Worm (Caenorhabditis elegans) whole organism, L3 larva: ENCODE results near the gene nhr-197.
A peak's percentile ranks its signal among the peaks of the same experiment; 100 is the strongest.
"Not testable (repeated sequence)": the region's sequence is repeated elsewhere in the genome, so short reads cannot be mapped to it uniquely, and the experiment has no call there.

Experiments
- R02D3.7 ChIP-seq: fragments of 150-350 bp; optimal IDR thresholded peaks from 2 replicates; lab custom pipeline; 2014; ENCODE audit warnings: missing biosample characterization, missing genetic modification characterization
- ZK546.5 ChIP-seq: sonication (generic microtip); optimal IDR thresholded peaks from 2 replicates; lab custom pipeline; 2017; ENCODE audit warnings: missing biosample characterization, missing genetic modification characterization
- ama-1 ChIP-seq: fragments of 150-350 bp; optimal IDR thresholded peaks from 2 replicates; lab custom pipeline; 2018
- ceh-16 ChIP-seq: sonication (generic microtip); optimal IDR thresholded peaks from 2 replicates; lab custom pipeline; 2017; ENCODE audit warnings: missing biosample characterization, missing genetic modification characterization
- egl-27 ChIP-seq: sonication (generic microtip); optimal IDR thresholded peaks from 4 replicates; lab custom pipeline; 2017; ENCODE audit warnings: missing biosample characterization, missing genetic modification reagents, missing genetic modification characterization
- egl-5 ChIP-seq: fragments of 150-350 bp; optimal IDR thresholded peaks from 2 replicates; lab custom pipeline; 2017; ENCODE audit warnings: missing biosample characterization, missing genetic modification reagents, missing genetic modification characterization, inconsistent platforms
- elt-1 ChIP-seq: fragments of 150-350 bp; optimal IDR thresholded peaks from 2 replicates; lab custom pipeline; 2014; ENCODE audit warnings: missing biosample characterization, missing genetic modification characterization
- elt-2 ChIP-seq: sonication (generic microtip); optimal IDR thresholded peaks from 2 replicates; lab custom pipeline; 2016; ENCODE audit warnings: missing genetic modification reagents, mild to moderate bottlenecking, missing genetic modification characterization, missing compliant biosample characterization
- elt-3 ChIP-seq, 3 experiments: fragments of 150-350 bp in 1 of 3; sonication (generic microtip) in 2 of 3; optimal IDR thresholded peaks; 2 replicates in 2 of 3; 4 replicates in 1 of 3; lab custom pipeline; 2014 to 2017; ENCODE audit warnings: missing biosample characterization in 3 of 3, missing genetic modification characterization in 3 of 3
- fos-1 ChIP-seq: fragments of 150-350 bp; optimal IDR thresholded peaks from 2 replicates; lab custom pipeline; 2014; ENCODE audit warnings: missing biosample characterization, missing genetic modification characterization
- hmg-11 ChIP-seq: sonication (generic microtip); optimal IDR thresholded peaks from 2 replicates; lab custom pipeline; 2016; ENCODE audit warnings: missing genetic modification characterization, missing compliant biosample characterization
- jun-1 ChIP-seq: fragments of 150-350 bp; optimal IDR thresholded peaks from 2 replicates; lab custom pipeline; 2014; ENCODE audit warnings: missing biosample characterization, missing genetic modification reagents, missing genetic modification characterization
- lsy-12 ChIP-seq: sonication (generic microtip); optimal IDR thresholded peaks from 2 replicates; lab custom pipeline; 2016; ENCODE audit warnings: mild to moderate bottlenecking, missing genetic modification characterization, missing compliant biosample characterization
- mdl-1 ChIP-seq: fragments of 150-350 bp; optimal IDR thresholded peaks from 2 replicates; lab custom pipeline; 2014; ENCODE audit warnings: missing biosample characterization, missing genetic modification characterization
- nfya-1 ChIP-seq: sonication (generic microtip); optimal IDR thresholded peaks from 2 replicates; lab custom pipeline; 2017; ENCODE audit warnings: missing genetic modification characterization, mild to moderate bottlenecking, missing compliant biosample characterization, antibody characterized with exemption, moderate library complexity; ENCODE audit not compliant: insufficient read depth
- nhr-23 ChIP-seq: fragments of 150-350 bp; optimal IDR thresholded peaks from 2 replicates; lab custom pipeline; 2014; ENCODE audit warnings: missing biosample characterization, missing genetic modification reagents, missing genetic modification characterization
- nhr-237 ChIP-seq: fragments of 150-350 bp; optimal IDR thresholded peaks from 2 replicates; lab custom pipeline; 2014; ENCODE audit warnings: missing biosample characterization, missing genetic modification characterization
- nhr-25 ChIP-seq: sonication (generic microtip); optimal IDR thresholded peaks from 2 replicates; lab custom pipeline; 2017; ENCODE audit warnings: missing biosample characterization, missing genetic modification characterization
- nhr-43 ChIP-seq: sonication (generic microtip); optimal IDR thresholded peaks from 2 replicates; lab custom pipeline; 2016; ENCODE audit warnings: mild to moderate bottlenecking, missing genetic modification characterization, missing compliant biosample characterization; ENCODE audit not compliant: poor library complexity, severe bottlenecking
- nhr-67 ChIP-seq: fragments of 150-350 bp; optimal IDR thresholded peaks from 2 replicates; lab custom pipeline; 2014; ENCODE audit warnings: missing biosample characterization, missing genetic modification characterization
- nhr-76 ChIP-seq: fragments of 150-350 bp; sonication (generic microtip); optimal IDR thresholded peaks from 5 replicates; lab custom pipeline; 2014; ENCODE audit warnings: missing biosample characterization, missing genetic modification characterization
- pha-4 ChIP-seq: fragments of 150-350 bp; optimal IDR thresholded peaks from 2 replicates; lab custom pipeline; 2014; ENCODE audit warnings: missing biosample characterization, missing genetic modification reagents, missing genetic modification characterization
- pqm-1 ChIP-seq: fragments of 150-350 bp; optimal IDR thresholded peaks from 2 replicates; lab custom pipeline; 2017; ENCODE audit warnings: missing biosample characterization, missing genetic modification characterization, inconsistent platforms
- skn-1 ChIP-seq: fragments of 150-350 bp; optimal IDR thresholded peaks from 2 replicates; lab custom pipeline; 2014; ENCODE audit warnings: missing biosample characterization, missing genetic modification characterization
- unc-39 ChIP-seq: sonication (generic microtip); optimal IDR thresholded peaks from 4 replicates; lab custom pipeline; 2017; ENCODE audit warnings: missing biosample characterization, missing genetic modification characterization
- unc-62 ChIP-seq: fragments of 150-350 bp; sonication (generic microtip); optimal IDR thresholded peaks from 4 replicates; lab custom pipeline; 2014; ENCODE audit warnings: missing biosample characterization, missing genetic modification reagents, missing genetic modification characterization
- ztf-11 ChIP-seq: fragments of 150-350 bp; optimal IDR thresholded peaks from 2 replicates; lab custom pipeline; 2014; ENCODE audit warnings: missing biosample characterization, missing genetic modification characterization

nhr-197 gene

ce11 chrV:15658262-15659060, 29.3 kb upstream of the nhr-197 start:
- peak; percentile 1 for TF ChIP-seq egl-5 (tag; lab: Kevin White, UChicago)
- TF ChIP-seq elt-2 (tag; lab: Kevin White, UChicago) = peak; percentile 16
- TF ChIP-seq nfya-1 (tag; lab: Kevin White, UChicago) = no peak

ce11 chrV:15661003-15661402, 26.8 kb upstream of the nhr-197 start:
- peak; percentile 99 for TF ChIP-seq nhr-25
- no peak for TF ChIP-seq ztf-11 (tag; lab: Kevin White, UChicago)
- TF ChIP-seq nhr-23 = peak; percentile 79
- no peak for TF ChIP-seq egl-5 (tag; lab: Kevin White, UChicago)
- TF ChIP-seq elt-1 (tag; lab: Kevin White, UChicago) = peak; percentile 98
- no peak for TF ChIP-seq skn-1
- TF ChIP-seq unc-39 (tag; lab: Kevin White, UChicago) = no peak

ce11 chrV:15661580-15661979, 26.2 kb upstream of the nhr-197 start:
- TF ChIP-seq lsy-12 (tag; lab: Kevin White, UChicago) (no peak), ZK546.5 (tag; lab: Kevin White, UChicago) (no peak), pqm-1 (tag; lab: Kevin White, UChicago) (no peak), nhr-76 (tag; lab: Kevin White, UChicago) (no peak), fos-1 (tag; lab: Kevin White, UChicago) (no peak), egl-5 (tag; lab: Kevin White, UChicago) (no peak), hmg-11 (no peak), elt-3 (tag; optimal IDR thresholded peaks at IDR 0.05; lab: Kevin White, UChicago) (no peak)

- TF ChIP-seq hmg-11 (peak; percentile 38), pha-4 (tag; lab: Kevin White, UChicago) (peak; percentile 72), nfya-1 (tag; lab: Kevin White, UChicago) (peak; percentile 56), elt-1 (tag; lab: Kevin White, UChicago) (peak; percentile 94), elt-2 (tag; lab: Kevin White, UChicago) (peak; percentile 50), R02D3.7 (tag; lab: Kevin White, UChicago) (no peak), nhr-43 (tag; lab: Kevin White, UChicago) (peak; percentile 1), egl-5 (tag; lab: Kevin White, UChicago) (no peak), nhr-25 (peak; percentile 85), ama-1 (lab: Kevin White, UChicago) (peak; percentile 29), mdl-1 (tag; lab: Kevin White, UChicago) (no peak), nhr-23 (peak; percentile 17)
These were observed 23.6 kb upstream of the nhr-197 start for ce11 chrV:15664053-15664661.

ce11 chrV:15666718-15667117, 21.0 kb upstream of the nhr-197 start:
- TF ChIP-seq nhr-237 (tag; lab: Kevin White, UChicago) (no peak), lsy-12 (tag; lab: Kevin White, UChicago) (no peak), elt-3 (tag; optimal IDR thresholded peaks at IDR 0.05; lab: Kevin White, UChicago) (no peak), jun-1 (tag; lab: Kevin White, UChicago) (peak; percentile 64), pha-4 (tag; lab: Kevin White, UChicago) (peak; percentile 79), unc-62 (GFP tag; lab: Kevin White, UChicago) (no peak), elt-2 (tag; lab: Kevin White, UChicago) (peak; percentile 99), ceh-16 (tag; lab: Kevin White, UChicago) (no peak), skn-1 (no peak), pqm-1 (tag; lab: Kevin White, UChicago) (peak; percentile 98), egl-27 (tag; lab: Kevin White, UChicago) (no peak)

- not testable (repeated sequence) for TF ChIP-seq nhr-67; nfya-1 (tag; lab: Kevin White, UChicago); jun-1 (tag; lab: Kevin White, UChicago)
These were observed 19.6 kb upstream of the nhr-197 start, which contains the start of gene F53E4.1 for ce11 chrV:15668200-15668599. Gene F53E4.1, minus strand, starts transcription at chrV:15668300.
